Worm (Caenorhabditis elegans): ENCODE measurements around the gene C15C8.5.

The C15C8.5 gene

DNA sequence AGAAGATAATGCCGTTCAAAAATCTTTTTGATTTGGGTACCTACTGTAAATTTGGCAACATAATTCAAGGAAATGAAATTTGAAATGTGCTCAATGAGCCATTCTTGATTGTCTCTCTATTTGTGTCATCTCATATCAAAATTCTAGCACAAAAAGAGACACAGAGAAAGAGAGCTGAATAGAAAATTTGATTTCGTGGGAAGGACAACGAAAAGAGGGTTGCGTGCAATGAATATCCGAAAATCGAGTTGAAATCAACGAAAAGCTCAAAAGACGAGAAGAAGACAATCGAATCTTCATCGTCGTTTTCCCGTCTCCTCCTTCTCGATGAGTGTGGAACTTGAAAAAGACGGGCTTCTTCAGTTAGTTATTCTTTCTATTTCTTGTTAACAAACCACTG is at the start of gene C15C8.5:
Gene C15C8.5 (plus strand): TSS at position 152 of the 400 bp plus-strand sequence.
- TF ChIP-seq lsy-12 (tag; optimal IDR thresholded peaks at IDR 0.05) (no peak), nhr-43 (tag; optimal IDR thresholded peaks at IDR 0.05; ENCODE audit: poor library complexity, severe bottlenecking) (no peak), eor-1 (tag; optimal IDR thresholded peaks at IDR 0.05) (no peak), fkh-10 (GFP tag; optimal IDR thresholded peaks at IDR 0.05) (peak; percentile 88)

DNA sequence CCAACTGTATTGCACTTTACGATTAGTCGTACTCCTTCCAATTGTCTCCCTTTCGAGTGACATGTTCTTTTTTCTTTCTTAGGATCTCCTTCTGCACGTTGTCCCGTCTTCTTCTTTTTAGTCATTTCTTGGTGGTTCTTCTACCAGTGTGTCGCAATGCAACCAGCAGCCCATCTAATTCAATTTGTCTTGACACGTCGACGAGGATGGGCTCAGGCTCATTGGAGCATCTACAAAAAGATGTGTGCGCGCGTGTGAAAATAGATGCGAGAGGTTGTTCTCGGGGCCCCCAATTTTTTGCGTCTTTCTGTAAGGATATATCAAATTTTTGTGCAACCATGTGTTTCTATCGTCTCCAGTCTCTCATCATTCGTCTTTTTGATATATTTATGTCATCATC is 46.2 kb upstream of the C15C8.5 start:
- TF ChIP-seq fos-1 (tag; optimal IDR thresholded peaks at IDR 0.05) (no peak), nhr-25 (tag; optimal IDR thresholded peaks at IDR 0.05) (no peak), nhr-23 (tag; optimal IDR thresholded peaks at IDR 0.05) (no peak), lsy-12 (tag; optimal IDR thresholded peaks at IDR 0.05) (no peak), nhr-67 (tag; optimal IDR thresholded peaks at IDR 0.05) (no peak), unc-39 (tag; optimal IDR thresholded peaks at IDR 0.05) (no peak), nhr-43 (tag; optimal IDR thresholded peaks at IDR 0.05; ENCODE audit: poor library complexity, severe bottlenecking) (no peak), nhr-76 (tag; optimal IDR thresholded peaks at IDR 0.05) (no peak), elt-3 (tag; optimal IDR thresholded peaks at IDR 0.05) (no peak), lin-15B (tag; optimal IDR thresholded peaks at IDR 0.05) (no peak), skn-1 (tag; optimal IDR thresholded peaks at IDR 0.05) (no peak), fkh-2 (tag; optimal IDR thresholded peaks at IDR 0.05) (no peak)

DNA sequence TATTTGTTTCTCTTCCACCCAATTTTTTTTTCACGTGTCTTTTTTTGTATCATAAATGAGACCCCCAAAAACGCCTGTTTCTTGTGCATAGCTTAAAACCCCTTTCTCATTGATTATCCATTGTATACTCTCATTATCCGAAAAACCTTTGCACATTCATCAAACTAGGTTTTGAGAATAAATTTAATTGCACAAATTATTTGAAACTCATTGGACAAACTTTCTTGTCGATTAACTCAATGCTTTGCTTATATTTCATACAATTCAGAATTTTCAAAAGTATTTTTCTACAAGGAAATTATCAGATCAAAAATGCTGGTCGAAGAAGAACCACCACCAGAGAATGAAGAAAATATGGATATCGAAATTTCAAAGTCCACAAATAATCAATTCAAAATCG is 43.7 kb upstream of the C15C8.5 start, which contains the start of gene R11D1.1:
Gene R11D1.1 (plus strand): TSS at position 301 of the 400 bp plus-strand sequence.
- TF ChIP-seq nhr-28 (tag; optimal IDR thresholded peaks at IDR 0.05): no peak
- no peak for TF ChIP-seq ztf-4 (tag; optimal IDR thresholded peaks at IDR 0.05)
- no peak for TF ChIP-seq sea-2 (GFP tag; optimal IDR thresholded peaks at IDR 0.05)
- no peak for TF ChIP-seq skn-1 (tag; optimal IDR thresholded peaks at IDR 0.05)
- no peak for TF ChIP-seq egl-5 (tag; optimal IDR thresholded peaks at IDR 0.05)
- TF ChIP-seq snpc-4 (tag; optimal IDR thresholded peaks at IDR 0.05): no peak
- TF ChIP-seq unc-39 (tag; optimal IDR thresholded peaks at IDR 0.05): no peak
- TF ChIP-seq zag-1 (tag; optimal IDR thresholded peaks at IDR 0.05): no peak
- TF ChIP-seq ceh-28 (tag; optimal IDR thresholded peaks at IDR 0.05): no peak
- TF ChIP-seq nhr-237 (tag; optimal IDR thresholded peaks at IDR 0.05): no peak
- TF ChIP-seq pha-4 (tag; optimal IDR thresholded peaks at IDR 0.05): no peak
- TF ChIP-seq unc-62 (GFP tag; optimal IDR thresholded peaks at IDR 0.05): no peak
- no peak for TF ChIP-seq fkh-10 (GFP tag; optimal IDR thresholded peaks at IDR 0.05)

DNA sequence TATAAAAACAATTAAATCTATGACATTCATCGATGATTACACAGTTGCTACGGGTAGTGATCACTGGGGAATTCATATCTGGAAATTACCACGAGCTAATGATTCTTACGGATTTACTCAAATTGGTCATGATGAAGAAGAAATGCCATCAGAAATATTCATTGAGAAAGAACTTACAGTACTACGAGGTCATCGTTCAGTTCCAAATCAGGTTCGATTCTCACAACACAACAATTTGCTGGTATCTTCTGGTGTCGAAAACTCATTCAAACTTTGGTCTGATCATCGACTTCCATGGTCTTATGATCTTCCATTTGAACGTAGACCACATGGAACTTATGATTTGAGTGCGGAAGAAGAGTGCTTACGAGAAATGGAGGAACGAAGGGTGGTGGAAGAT is 41.3 kb upstream of the C15C8.5 start:
- TF ChIP-seq nhr-11 (tag; optimal IDR thresholded peaks at IDR 0.05): no peak
- TF ChIP-seq lin-15B (tag; optimal IDR thresholded peaks at IDR 0.05): no peak
- no peak for TF ChIP-seq mdl-1 (tag; optimal IDR thresholded peaks at IDR 0.05)
- no peak for TF ChIP-seq snpc-4 (tag; optimal IDR thresholded peaks at IDR 0.05)
- no peak for TF ChIP-seq ceh-16 (tag; optimal IDR thresholded peaks at IDR 0.05)
- no peak for TF ChIP-seq nhr-77 (tag; optimal IDR thresholded peaks at IDR 0.05)
- no peak for TF ChIP-seq fos-1 (tag; optimal IDR thresholded peaks at IDR 0.05)
- no peak for TF ChIP-seq nhr-25 (tag; optimal IDR thresholded peaks at IDR 0.05)
- TF ChIP-seq daf-12 (tag; optimal IDR thresholded peaks at IDR 0.05): no peak
- no peak for TF ChIP-seq nhr-28 (tag; optimal IDR thresholded peaks at IDR 0.05)
- no peak for TF ChIP-seq unc-39 (tag; optimal IDR thresholded peaks at IDR 0.05)

DNA sequence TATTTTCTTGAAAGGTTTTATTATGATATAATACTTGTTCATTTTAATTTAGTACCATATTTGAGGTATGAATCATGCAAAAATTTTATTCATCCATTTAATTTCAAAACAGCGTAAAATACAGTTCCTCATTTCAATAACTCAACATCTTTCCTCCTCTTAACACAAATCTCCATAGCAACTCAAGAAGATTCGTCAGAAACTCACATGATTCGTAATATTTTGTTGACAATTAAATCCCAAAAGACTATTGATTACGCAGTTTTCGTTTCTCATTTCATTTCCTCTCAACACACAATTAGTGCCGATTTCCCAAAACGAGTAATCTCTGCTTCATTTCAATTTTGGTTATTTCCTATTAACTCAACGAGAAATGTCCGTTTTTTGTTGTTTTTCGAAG is 39.5 kb upstream of the C15C8.5 start, which contains the start of gene R11D1.2:
Gene R11D1.2 (plus strand): TSS at position 301 of the 400 bp plus-strand sequence.
- no peak for TF ChIP-seq pha-4 (tag; optimal IDR thresholded peaks at IDR 0.05)
- TF ChIP-seq unc-39 (tag; optimal IDR thresholded peaks at IDR 0.05): no peak
- no peak for TF ChIP-seq nhr-76 (tag; optimal IDR thresholded peaks at IDR 0.05)
- TF ChIP-seq lin-15B (tag; optimal IDR thresholded peaks at IDR 0.05): no peak
- no peak for TF ChIP-seq elt-1 (tag; optimal IDR thresholded peaks at IDR 0.05)
- TF ChIP-seq mml-1 (tag; optimal IDR thresholded peaks at IDR 0.05): no peak
- TF ChIP-seq ceh-28 (tag; optimal IDR thresholded peaks at IDR 0.05): no peak
- no peak for TF ChIP-seq daf-12 (tag; optimal IDR thresholded peaks at IDR 0.05)
- no peak for TF ChIP-seq sea-2 (GFP tag; optimal IDR thresholded peaks at IDR 0.05)
- TF ChIP-seq elt-3 (tag; optimal IDR thresholded peaks at IDR 0.05): no peak
- TF ChIP-seq nhr-77 (tag; optimal IDR thresholded peaks at IDR 0.05): no peak
- no peak for TF ChIP-seq ama-1 (optimal IDR thresholded peaks at IDR 0.05)
- TF ChIP-seq fkh-2 (tag; optimal IDR thresholded peaks at IDR 0.05): no peak
- no peak for TF ChIP-seq jun-1 (tag; optimal IDR thresholded peaks at IDR 0.05)
- no peak for TF ChIP-seq nhr-237 (tag; optimal IDR thresholded peaks at IDR 0.05)
